Fruit fly (Drosophila melanogaster) whole organism, embryonic: ENCODE results near the gene oxt.
A peak's percentile ranks its signal among the peaks of the same experiment; 100 is the strongest.

Experiments used
- Antp ChIP-seq: fragments of 200-800 bp; sonication (Bioruptor generic); optimal IDR thresholded peaks from 3 replicates; lab custom pipeline; 2016; ENCODE audit warnings: missing biosample characterization, missing genetic modification characterization
- CG10209 ChIP-seq: fragments of 200-800 bp; sonication (Bioruptor generic); optimal IDR thresholded peaks from 3 replicates; lab custom pipeline; 2017; ENCODE audit warnings: missing biosample characterization, mild to moderate bottlenecking, missing genetic modification characterization, missing genetic modification reagents
- CG10565 ChIP-seq: fragments of 200-800 bp; sonication (Bioruptor generic); optimal IDR thresholded peaks from 3 replicates; lab custom pipeline; 2016; ENCODE audit warnings: missing biosample characterization, mild to moderate bottlenecking, missing genetic modification characterization
- CG11093 ChIP-seq: fragments of 200-800 bp; sonication (Bioruptor generic); IDR thresholded peaks from 3 replicates; pipeline ENCODE4 v1.3.6; 2022; ENCODE audit warnings: missing biosample characterization, missing genetic modification characterization
- CG11247 ChIP-seq: fragments of 200-800 bp; sonication (Bioruptor generic); IDR thresholded peaks from 2 replicates; pipeline ENCODE4 v1.3.6; 2022; ENCODE audit warnings: missing biosample characterization, missing genetic modification characterization
- CG11504 ChIP-seq: fragments of 200-800 bp; sonication (Bioruptor generic); optimal IDR thresholded peaks from 3 replicates; lab custom pipeline; 2019; ENCODE audit warnings: missing biosample characterization, mild to moderate bottlenecking, missing genetic modification characterization, moderate library complexity
- CG11560 ChIP-seq: fragments of 200-800 bp; sonication (Bioruptor generic); IDR thresholded peaks from 3 replicates; pipeline ENCODE4 v1.3.6; 2022; ENCODE audit warnings: missing biosample characterization, missing genetic modification characterization
- CG12104 ChIP-seq: fragments of 200-800 bp; sonication (Bioruptor generic); optimal IDR thresholded peaks from 3 replicates; lab custom pipeline; 2016; ENCODE audit warnings: missing biosample characterization, missing genetic modification characterization
- CG12219 ChIP-seq: fragments of 200-800 bp; sonication (Bioruptor generic); optimal IDR thresholded peaks from 3 replicates; lab custom pipeline; 2018; ENCODE audit warnings: missing biosample characterization, mild to moderate bottlenecking, missing genetic modification characterization
- CG1233 ChIP-seq: fragments of 200-800 bp; sonication (Bioruptor generic); optimal IDR thresholded peaks from 4 replicates; lab custom pipeline; 2018; ENCODE audit warnings: missing biosample characterization, mild to moderate bottlenecking, missing genetic modification characterization
- CG12744 ChIP-seq: fragments of 200-800 bp; sonication (Bioruptor generic); optimal IDR thresholded peaks from 2 replicates; lab custom pipeline; 2016; ENCODE audit warnings: missing biosample characterization, missing genetic modification characterization
- CG13624 ChIP-seq: fragments of 200-800 bp; sonication (Bioruptor generic); optimal IDR thresholded peaks from 2 replicates; lab custom pipeline; 2016; ENCODE audit warnings: missing biosample characterization, missing genetic modification characterization
- CG16815 ChIP-seq: fragments of 200-800 bp; sonication (Bioruptor generic); optimal IDR thresholded peaks from 3 replicates; lab custom pipeline; 2017; ENCODE audit warnings: missing biosample characterization, mild to moderate bottlenecking, missing genetic modification characterization
- CG17328 ChIP-seq: fragments of 200-800 bp; sonication (Bioruptor generic); IDR thresholded peaks from 2 replicates; pipeline ENCODE4 v1.3.6; 2022; ENCODE audit warnings: missing biosample characterization, missing genetic modification characterization
- CG18011 ChIP-seq: fragments of 200-800 bp; sonication (Bioruptor generic); optimal IDR thresholded peaks from 2 replicates; lab custom pipeline; 2017; ENCODE audit warnings: missing biosample characterization, missing genetic modification characterization, mild to moderate bottlenecking, moderate library complexity, missing genotype
- CG18764 ChIP-seq: fragments of 200-800 bp; sonication (Bioruptor generic); optimal IDR thresholded peaks from 3 replicates; lab custom pipeline; 2016; ENCODE audit warnings: missing biosample characterization, missing genetic modification characterization
- CG3281 ChIP-seq: fragments of 200-800 bp; sonication (Bioruptor generic); optimal IDR thresholded peaks from 3 replicates; lab custom pipeline; 2017; ENCODE audit warnings: missing biosample characterization, mild to moderate bottlenecking, missing genetic modification characterization
- CG4282 ChIP-seq: fragments of 200-800 bp; sonication (Bioruptor generic); optimal IDR thresholded peaks from 2 replicates; lab custom pipeline; 2016; ENCODE audit warnings: missing biosample characterization, missing genetic modification characterization
- CG4707 ChIP-seq: fragments of 200-800 bp; sonication (Bioruptor generic); optimal IDR thresholded peaks from 2 replicates; lab custom pipeline; 2018; ENCODE audit warnings: missing biosample characterization, mild to moderate bottlenecking, missing genetic modification characterization, moderate library complexity
- CG5180 ChIP-seq: fragments of 200-800 bp; sonication (Bioruptor generic); optimal IDR thresholded peaks from 3 replicates; lab custom pipeline; 2017; ENCODE audit warnings: missing biosample characterization, missing genetic modification characterization, mild to moderate bottlenecking, moderate library complexity, missing genetic modification reagents
- CG6272 ChIP-seq: fragments of 200-800 bp; sonication (Bioruptor generic); IDR thresholded peaks from 2 replicates; pipeline ENCODE4 v1.3.6; 2022; ENCODE audit warnings: missing biosample characterization, missing genetic modification characterization
- CG6689 ChIP-seq: fragments of 200-800 bp; sonication (Bioruptor generic); IDR thresholded peaks from 2 replicates; pipeline ENCODE4 v1.3.6; 2022; ENCODE audit warnings: missing biosample characterization, missing genetic modification characterization
- CG7786 ChIP-seq: fragments of 200-800 bp; sonication (Bioruptor generic); optimal IDR thresholded peaks from 2 replicates; lab custom pipeline; 2016; ENCODE audit warnings: missing biosample characterization, missing genetic modification characterization
- CG9437 ChIP-seq: fragments of 200-800 bp; sonication (Bioruptor generic); optimal IDR thresholded peaks from 2 replicates; lab custom pipeline; 2018; ENCODE audit warnings: missing biosample characterization, mild to moderate bottlenecking, missing genetic modification characterization
- CG9817 ChIP-seq: fragments of 200-800 bp; sonication (Bioruptor generic); optimal IDR thresholded peaks from 2 replicates; lab custom pipeline; 2018; ENCODE audit warnings: missing biosample characterization, mild to moderate bottlenecking, missing genetic modification characterization, moderate library complexity
- Hmx ChIP-seq: fragments of 200-800 bp; sonication (Bioruptor generic); optimal IDR thresholded peaks from 2 replicates; lab custom pipeline; 2016; ENCODE audit warnings: missing biosample characterization, missing genetic modification characterization
- Myb ChIP-seq: fragments of 200-800 bp; sonication (Bioruptor generic); optimal IDR thresholded peaks from 2 replicates; lab custom pipeline; 2016; ENCODE audit warnings: missing biosample characterization, missing genetic modification characterization
- Pdp1 ChIP-seq, 2 experiments: fragments of 200-800 bp; sonication (Bioruptor generic); optimal IDR thresholded peaks; 3 replicates each; lab custom pipeline; 2016; ENCODE audit warnings: missing biosample characterization in 2 of 2, missing genetic modification characterization in 2 of 2, mild to moderate bottlenecking in 1 of 2, moderate library complexity in 1 of 2
- Trl ChIP-seq, 3 experiments: fragments of >200 bp in 2 of 3; fragments of 200-800 bp in 1 of 3; sonication (Bioruptor generic) in 1 of 3; optimal IDR thresholded peaks; 2 replicates in 1 of 3; 3 replicates in 2 of 3; lab custom pipeline; 2016 to 2017; ENCODE audit warnings: missing biosample characterization in 1 of 3, missing genetic modification characterization in 1 of 3
- Xbp1 ChIP-seq: fragments of 200-800 bp; sonication (Bioruptor generic); optimal IDR thresholded peaks from 3 replicates; lab custom pipeline; 2016; ENCODE audit warnings: missing biosample characterization, mild to moderate bottlenecking, missing genetic modification characterization
- al ChIP-seq: fragments of 200-800 bp; sonication (Bioruptor generic); IDR thresholded peaks from 2 replicates; pipeline ENCODE4 v1.3.6; 2022; ENCODE audit warnings: missing biosample characterization, missing genetic modification characterization
- amos ChIP-seq: fragments of 200-800 bp; sonication (Bioruptor generic); IDR thresholded peaks from 2 replicates; pipeline ENCODE4 v1.3.6; 2022; ENCODE audit warnings: missing biosample characterization, missing genetic modification characterization; ENCODE audit not compliant: partially characterized antibody
- ash1 ChIP-seq: fragments of 200-800 bp; sonication (Bioruptor generic); optimal IDR thresholded peaks from 2 replicates; lab custom pipeline; 2018; ENCODE audit warnings: missing biosample characterization, mild to moderate bottlenecking, missing genetic modification characterization
- bowl ChIP-seq: fragments of 200-800 bp; sonication (Bioruptor generic); IDR thresholded peaks from 2 replicates; pipeline ENCODE4 v1.3.6; 2022; ENCODE audit warnings: missing biosample characterization, missing genetic modification characterization
- dpn ChIP-seq, 2 experiments: fragments of 200-800 bp; sonication (Bioruptor generic); optimal IDR thresholded peaks; 3 replicates each; lab custom pipeline; 2016; ENCODE audit warnings: missing biosample characterization in 2 of 2, missing genetic modification characterization in 2 of 2
- eve ChIP-seq, 2 experiments: fragments of >200 bp; optimal IDR thresholded peaks; 2 replicates each; lab custom pipeline; 2017; ENCODE audit warnings: missing biosample characterization in 2 of 2, missing genetic modification characterization in 2 of 2
- eyg ChIP-seq: fragments of 200-800 bp; sonication (Bioruptor generic); optimal IDR thresholded peaks from 3 replicates; lab custom pipeline; 2016; ENCODE audit warnings: missing biosample characterization, missing genetic modification characterization
- gfzf ChIP-seq: fragments of 200-800 bp; sonication (Bioruptor generic); optimal IDR thresholded peaks from 2 replicates; lab custom pipeline; 2016; ENCODE audit warnings: missing biosample characterization, mild to moderate bottlenecking, missing genetic modification characterization, moderate library complexity
- hbn ChIP-seq: fragments of 200-800 bp; sonication (Bioruptor generic); IDR thresholded peaks from 2 replicates; pipeline ENCODE4 v1.3.6; 2022; ENCODE audit warnings: missing biosample characterization, missing genetic modification characterization; ENCODE audit not compliant: partially characterized antibody
- inv ChIP-seq: fragments of 200-800 bp; sonication (Bioruptor generic); IDR thresholded peaks from 2 replicates; pipeline ENCODE4 v1.3.6; 2022; ENCODE audit warnings: missing biosample characterization, missing genetic modification characterization; ENCODE audit not compliant: partially characterized antibody
- pho ChIP-seq: fragments of 200-800 bp; sonication (Bioruptor generic); optimal IDR thresholded peaks from 2 replicates; lab custom pipeline; 2016; ENCODE audit warnings: missing biosample characterization, missing genetic modification characterization
- prd ChIP-seq, 3 experiments: fragments of >200 bp in 2 of 3; fragments of 200-800 bp in 1 of 3; sonication (Bioruptor generic) in 1 of 3; optimal IDR thresholded peaks in 2 of 3; IDR thresholded peaks in 1 of 3; 2 replicates in 2 of 3; 3 replicates in 1 of 3; pipeline versions ENCODE4 v1.3.6 to Lab custom; 2017 to 2022; ENCODE audit warnings: missing biosample characterization in 1 of 3, missing genetic modification characterization in 1 of 3
- psq ChIP-seq: fragments of 200-800 bp; sonication (Bioruptor generic); optimal IDR thresholded peaks from 2 replicates; lab custom pipeline; 2017; ENCODE audit warnings: missing biosample characterization, missing genetic modification characterization
- pzg ChIP-seq: fragments of 200-800 bp; sonication (Bioruptor generic); optimal IDR thresholded peaks from 3 replicates; lab custom pipeline; 2018; ENCODE audit warnings: missing biosample characterization, mild to moderate bottlenecking, missing genetic modification characterization, moderate library complexity
- ranshi ChIP-seq: fragments of 200-800 bp; sonication (Bioruptor generic); IDR thresholded peaks from 2 replicates; pipeline ENCODE4 v1.3.6; 2022; ENCODE audit warnings: missing biosample characterization, missing genetic modification characterization
- sens-2 ChIP-seq: fragments of 200-800 bp; sonication (Bioruptor generic); IDR thresholded peaks from 2 replicates; pipeline ENCODE4 v1.3.6; 2022; ENCODE audit warnings: missing biosample characterization, missing genetic modification characterization
- stc ChIP-seq: fragments of 200-800 bp; sonication (Bioruptor generic); IDR thresholded peaks from 2 replicates; pipeline ENCODE4 v1.3.6; 2022; ENCODE audit warnings: missing biosample characterization, missing genetic modification characterization
- vvl ChIP-seq: fragments of 200-800 bp; sonication (Bioruptor generic); IDR thresholded peaks from 2 replicates; pipeline ENCODE4 v1.3.6; 2022; ENCODE audit warnings: missing biosample characterization, missing genetic modification characterization
- zen2 ChIP-seq: fragments of 200-800 bp; sonication (Bioruptor generic); IDR thresholded peaks from 3 replicates; pipeline ENCODE4 v1.3.6; 2022; ENCODE audit warnings: missing biosample characterization, missing genetic modification characterization; ENCODE audit not compliant: partially characterized antibody

The oxt gene

DNA sequence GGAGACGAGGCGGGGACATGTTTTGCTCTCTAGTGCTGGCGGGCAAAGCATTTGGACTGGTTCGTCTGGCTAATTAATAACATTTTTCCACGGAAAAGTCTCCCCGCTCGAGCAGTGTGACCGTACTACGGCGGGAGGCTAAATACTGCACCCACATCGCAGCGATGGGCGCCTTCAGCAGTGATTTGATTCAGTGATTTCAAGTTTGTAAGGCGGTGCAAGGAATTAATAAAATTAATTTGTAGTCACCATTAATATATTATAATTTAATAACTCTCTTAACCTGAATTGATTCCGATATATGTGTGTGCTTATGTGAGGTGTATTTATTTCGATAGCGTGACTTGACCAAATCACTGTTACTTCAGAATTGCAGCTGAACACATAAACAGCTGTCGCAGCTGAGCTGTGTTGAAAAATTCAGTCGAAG lies at the start of gene oxt, which contains the start of gene CG13807 (continued):
- TF ChIP-seq psq = peak; percentile 50
- TF ChIP-seq gfzf (GFP tag; lab: Kevin White, UChicago) = peak; percentile 71
- TF ChIP-seq CG3281 (GFP tag; lab: Kevin White, UChicago) = peak; percentile 84
- no peak for TF ChIP-seq prd (optimal IDR thresholded peaks at IDR 0.05; lab: Kevin White, UChicago)
- peak; percentile 94 for TF ChIP-seq prd (GFP tag; IDR thresholded peaks at IDR 0.05; lab: Robert Waterston, UW)
- no peak for TF ChIP-seq hbn
- peak; percentile 53 for TF ChIP-seq pho
- TF ChIP-seq eve (GFP tag; optimal IDR thresholded peaks at IDR 0.05; lab: Kevin White, UChicago) = no peak
- TF ChIP-seq sens-2 (GFP tag; lab: Robert Waterston, UW) = peak; percentile 84
- peak; percentile 88 for TF ChIP-seq CG11247 (GFP tag; lab: Robert Waterston, UW)
- TF ChIP-seq Hmx (GFP tag; lab: Kevin White, UChicago) = no peak
- TF ChIP-seq CG10209 (GFP tag; lab: Kevin White, UChicago) = peak; percentile 87
- 0 out of 2 replicates have a peak, but pooled peaks have one; percentile 12 for TF ChIP-seq inv (GFP tag; lab: Robert Waterston, UW)
- TF ChIP-seq CG7786 = peak; percentile 49
- peak; percentile 84 for TF ChIP-seq CG11504 (tag; lab: Kevin White, UChicago)
- peak; percentile 64 to 77 for TF ChIP-seq Pdp1 (GFP tag; optimal IDR thresholded peaks at IDR 0.05; lab: Kevin White, UChicago)
- TF ChIP-seq zen2 (GFP tag; lab: Robert Waterston, UW) = no peak
- TF ChIP-seq CG12744 (GFP tag; lab: Kevin White, UChicago) = peak; percentile 57
- TF ChIP-seq CG9817 (tag; lab: Kevin White, UChicago) = peak; percentile 90
- TF ChIP-seq CG18764 = peak; percentile 68
- TF ChIP-seq Myb = peak; percentile 1
- TF ChIP-seq eyg = no peak
- peak; percentile 66 to 93 for TF ChIP-seq dpn (GFP tag; optimal IDR thresholded peaks at IDR 0.05; lab: Kevin White, UChicago)
- peak; percentile 91 for TF ChIP-seq ranshi
- TF ChIP-seq CG12104 (GFP tag; lab: Kevin White, UChicago) = peak; percentile 80
- peak; percentile 83 for TF ChIP-seq CG16815
- peak; percentile 90 for TF ChIP-seq CG1233 (GFP tag; lab: Kevin White, UChicago)
- no peak; the same call in 1 of the 2 replicates for TF ChIP-seq bowl
- TF ChIP-seq CG13624 (GFP tag; lab: Kevin White, UChicago) = peak; percentile 60
- peak; percentile 93 for TF ChIP-seq CG6689 (GFP tag; lab: Robert Waterston, UW)
- TF ChIP-seq CG9437 = peak; percentile 73
- TF ChIP-seq Trl (optimal IDR thresholded peaks at IDR 0.05; lab: Kevin White, UChicago) = no peak
- peak; percentile 58 for TF ChIP-seq Trl (GFP tag; optimal IDR thresholded peaks at IDR 0.05; lab: Kevin White, UChicago)
- TF ChIP-seq stc (GFP tag; lab: Robert Waterston, UW) = peak; percentile 85
- TF ChIP-seq CG12219 (GFP tag; lab: Kevin White, UChicago) = peak; percentile 75
- peak; percentile 82 for TF ChIP-seq CG18011 (GFP tag; lab: Kevin White, UChicago)
- peak; percentile 62; the same call in 2 of the 3 replicates for TF ChIP-seq CG11560 (tag; lab: Robert Waterston, UW)
- peak; percentile 94 for TF ChIP-seq vvl (GFP tag; lab: Robert Waterston, UW)
- TF ChIP-seq CG6272 (GFP tag; lab: Robert Waterston, UW) = peak; percentile 86
- peak; percentile 9 for TF ChIP-seq ash1
- peak; percentile 30 for TF ChIP-seq CG4707 (GFP tag; lab: Kevin White, UChicago)
- TF ChIP-seq CG4282 (GFP tag; lab: Kevin White, UChicago) = no peak
- TF ChIP-seq Antp = peak; percentile 49
- TF ChIP-seq pzg (GFP tag; lab: Kevin White, UChicago) = peak; percentile 58
- TF ChIP-seq CG11093 (GFP tag; lab: Robert Waterston, UW) = peak; percentile 84
- no peak for TF ChIP-seq CG10565
- peak; percentile 87 for TF ChIP-seq al (GFP tag; lab: Robert Waterston, UW)
- peak; percentile 26 for TF ChIP-seq CG5180 (GFP tag; lab: Kevin White, UChicago)
- peak; percentile 85 for TF ChIP-seq CG17328 (GFP tag; lab: Robert Waterston, UW)
- TF ChIP-seq Xbp1 (GFP tag; lab: Kevin White, UChicago) = peak; percentile 94
- TF ChIP-seq amos (GFP tag; lab: Robert Waterston, UW) = no peak
